Fruit fly (Drosophila melanogaster) whole organism, embryonic: ENCODE measurements around the gene kirre.

Source experiments
- BEAF-32 ChIP-seq: fragments of 200-800 bp; sonication (Bioruptor generic); optimal IDR thresholded peaks from 3 replicates; lab custom pipeline; 2017; ENCODE audit warnings: missing biosample characterization, missing genetic modification characterization, mild to moderate bottlenecking, moderate library complexity, missing genetic modification reagents
- BtbVII ChIP-seq: fragments of 200-800 bp; sonication (Bioruptor generic); optimal IDR thresholded peaks from 3 replicates; lab custom pipeline; 2017; ENCODE audit warnings: missing biosample characterization, mild to moderate bottlenecking, missing genetic modification characterization
- CG10274 ChIP-seq: fragments of 200-800 bp; sonication (Bioruptor generic); optimal IDR thresholded peaks from 3 replicates; lab custom pipeline; 2017; ENCODE audit warnings: missing biosample characterization, mild to moderate bottlenecking, missing genetic modification characterization
- CG11085 ChIP-seq: fragments of 200-800 bp; sonication (Bioruptor generic); IDR thresholded peaks from 2 replicates; pipeline ENCODE4 v1.3.6; 2022; ENCODE audit warnings: missing biosample characterization, missing genetic modification characterization
- CG12299 ChIP-seq: fragments of 200-800 bp; sonication (Bioruptor generic); optimal IDR thresholded peaks from 2 replicates; lab custom pipeline; 2018; ENCODE audit warnings: missing biosample characterization, mild to moderate bottlenecking, missing genetic modification characterization
- CG12659 ChIP-seq: fragments of 200-800 bp; sonication (Bioruptor generic); optimal IDR thresholded peaks from 3 replicates; lab custom pipeline; 2017; ENCODE audit warnings: mild to moderate bottlenecking, missing biosample characterization, missing genetic modification reagents, missing genetic modification characterization
- CG15011 ChIP-seq: fragments of 200-800 bp; sonication (Bioruptor generic); optimal IDR thresholded peaks from 3 replicates; lab custom pipeline; 2018; ENCODE audit warnings: missing biosample characterization, mild to moderate bottlenecking, missing genetic modification characterization
- CG15269 ChIP-seq: fragments of 200-800 bp; sonication (Bioruptor generic); optimal IDR thresholded peaks from 2 replicates; lab custom pipeline; 2018; ENCODE audit warnings: missing biosample characterization, mild to moderate bottlenecking, missing genetic modification characterization, moderate library complexity
- CG15601 ChIP-seq: fragments of 200-800 bp; sonication (Bioruptor generic); optimal IDR thresholded peaks from 3 replicates; lab custom pipeline; 2019; ENCODE audit warnings: missing biosample characterization, mild to moderate bottlenecking, missing genetic modification characterization, moderate library complexity
- CG17359 ChIP-seq: fragments of 200-800 bp; sonication (Bioruptor generic); optimal IDR thresholded peaks from 3 replicates; lab custom pipeline; 2018; ENCODE audit warnings: missing biosample characterization, mild to moderate bottlenecking, missing genetic modification characterization, moderate library complexity
- CG2120 ChIP-seq: fragments of 200-800 bp; sonication (Bioruptor generic); optimal IDR thresholded peaks from 3 replicates; lab custom pipeline; 2016; ENCODE audit warnings: missing biosample characterization, missing genetic modification characterization
- CG2875 ChIP-seq: fragments of 200-800 bp; sonication (Bioruptor generic); optimal IDR thresholded peaks from 2 replicates; lab custom pipeline; 2017; ENCODE audit warnings: missing biosample characterization, mild to moderate bottlenecking, missing genetic modification characterization, missing genetic modification reagents
- CG3163 ChIP-seq: fragments of 200-800 bp; sonication (Bioruptor generic); optimal IDR thresholded peaks from 3 replicates; lab custom pipeline; 2016; ENCODE audit warnings: missing biosample characterization, missing genetic modification characterization
- CG33557 ChIP-seq: fragments of 200-800 bp; sonication (Bioruptor generic); optimal IDR thresholded peaks from 2 replicates; lab custom pipeline; 2019; ENCODE audit warnings: missing biosample characterization, mild to moderate bottlenecking, missing genetic modification characterization, moderate library complexity
- CG6813 ChIP-seq: fragments of 200-800 bp; sonication (Bioruptor generic); optimal IDR thresholded peaks from 2 replicates; lab custom pipeline; 2017; ENCODE audit warnings: missing biosample characterization, missing genetic modification characterization, mild to moderate bottlenecking, moderate library complexity, missing genetic modification reagents
- CG6854 ChIP-seq: fragments of 200-800 bp; sonication (Bioruptor generic); optimal IDR thresholded peaks from 3 replicates; lab custom pipeline; 2017; ENCODE audit warnings: missing biosample characterization, mild to moderate bottlenecking, missing genetic modification characterization
- D ChIP-seq, 2 experiments: fragments of 200-800 bp in 1 of 2; fragments of >200 bp in 1 of 2; sonication (Bioruptor generic) in 1 of 2; optimal IDR thresholded peaks; 2 replicates in 1 of 2; 3 replicates in 1 of 2; lab custom pipeline; 2017; ENCODE audit warnings: mild to moderate bottlenecking in 1 of 2, missing biosample characterization in 1 of 2, missing genetic modification characterization in 1 of 2, missing genetic modification reagents in 1 of 2
- Ets97D ChIP-seq: fragments of 200-800 bp; sonication (Bioruptor generic); optimal IDR thresholded peaks from 3 replicates; lab custom pipeline; 2016; ENCODE audit warnings: missing biosample characterization, missing genetic modification characterization
- Fer2 ChIP-seq: fragments of 200-800 bp; sonication (Bioruptor generic); optimal IDR thresholded peaks from 2 replicates; lab custom pipeline; 2018; ENCODE audit warnings: missing biosample characterization, mild to moderate bottlenecking, missing genetic modification characterization, moderate library complexity
- Fer3 ChIP-seq: fragments of 200-800 bp; sonication (Bioruptor generic); optimal IDR thresholded peaks from 2 replicates; lab custom pipeline; 2018; ENCODE audit warnings: missing biosample characterization, mild to moderate bottlenecking, missing genetic modification characterization, moderate library complexity
- Gsc ChIP-seq: fragments of 200-800 bp; sonication (Bioruptor generic); IDR thresholded peaks from 2 replicates; pipeline ENCODE4 v1.3.6; 2022; ENCODE audit warnings: missing biosample characterization, missing genetic modification characterization
- HHEX ChIP-seq: fragments of 200-800 bp; sonication (Bioruptor generic); optimal IDR thresholded peaks from 3 replicates; lab custom pipeline; 2017; ENCODE audit warnings: missing biosample characterization, mild to moderate bottlenecking, missing genetic modification characterization, missing genetic modification reagents
- Hr78 ChIP-seq, 2 experiments: fragments of 200-800 bp in 1 of 2; fragments of >200 bp in 1 of 2; sonication (Bioruptor generic) in 1 of 2; optimal IDR thresholded peaks; 2 replicates each; lab custom pipeline; 2017 to 2019; ENCODE audit warnings: missing biosample characterization in 2 of 2, missing genetic modification characterization in 2 of 2, mild to moderate bottlenecking in 1 of 2, moderate library complexity in 1 of 2
- MBD-R2 ChIP-seq: fragments of 200-800 bp; sonication (Bioruptor generic); IDR thresholded peaks from 2 replicates; pipeline ENCODE4 v1.3.6; 2022; ENCODE audit warnings: missing biosample characterization, missing genetic modification characterization
- NFAT ChIP-seq: fragments of 200-800 bp; sonication (Bioruptor generic); IDR thresholded peaks from 2 replicates; pipeline ENCODE4 v1.3.6; 2022; ENCODE audit warnings: missing biosample characterization, missing genetic modification characterization
- NfI ChIP-seq: fragments of 200-800 bp; sonication (Bioruptor generic); optimal IDR thresholded peaks from 3 replicates; lab custom pipeline; 2018; ENCODE audit warnings: missing biosample characterization, mild to moderate bottlenecking, missing genetic modification characterization, moderate library complexity
- Opbp ChIP-seq: fragments of 200-800 bp; sonication (Bioruptor generic); IDR thresholded peaks from 3 replicates; pipeline ENCODE4 v1.3.6; 2022; ENCODE audit warnings: missing biosample characterization, missing genetic modification characterization; ENCODE audit not compliant: partially characterized antibody
- Optix ChIP-seq: fragments of 200-800 bp; sonication (Bioruptor generic); IDR thresholded peaks from 3 replicates; pipeline ENCODE4 v1.3.6; 2022; ENCODE audit warnings: missing biosample characterization, missing genetic modification characterization
- Rx ChIP-seq: fragments of 200-800 bp; sonication (Bioruptor generic); IDR thresholded peaks from 2 replicates; pipeline ENCODE4 v1.3.6; 2022; ENCODE audit warnings: missing biosample characterization, missing genetic modification characterization
- Vsx1 ChIP-seq: fragments of 200-800 bp; sonication (Bioruptor generic); optimal IDR thresholded peaks from 2 replicates; lab custom pipeline; 2017; ENCODE audit warnings: missing biosample characterization, mild to moderate bottlenecking, missing genetic modification characterization, missing genetic modification reagents
- bbx ChIP-seq: fragments of 200-800 bp; sonication (Bioruptor generic); IDR thresholded peaks from 2 replicates; pipeline ENCODE4 v1.3.6; 2022; ENCODE audit warnings: missing biosample characterization, missing genetic modification characterization; ENCODE audit not compliant: partially characterized antibody
- caup ChIP-seq: fragments of 200-800 bp; sonication (Bioruptor generic); optimal IDR thresholded peaks from 3 replicates; lab custom pipeline; 2017; ENCODE audit warnings: missing biosample characterization, mild to moderate bottlenecking, missing genetic modification characterization, moderate library complexity; ENCODE audit not compliant: severe bottlenecking
- cg ChIP-seq: fragments of 200-800 bp; sonication (Bioruptor generic); optimal IDR thresholded peaks from 3 replicates; lab custom pipeline; 2019; ENCODE audit warnings: missing biosample characterization, mild to moderate bottlenecking, missing genetic modification characterization, moderate library complexity
- chif ChIP-seq, 2 experiments: fragments of 200-800 bp; sonication (Bioruptor generic); optimal IDR thresholded peaks; 3 replicates each; lab custom pipeline; 2016; ENCODE audit warnings: missing biosample characterization in 2 of 2, missing genetic modification characterization in 2 of 2
- corto ChIP-seq: fragments of 200-800 bp; sonication (Bioruptor generic); optimal IDR thresholded peaks from 2 replicates; lab custom pipeline; 2016; ENCODE audit warnings: missing biosample characterization, mild to moderate bottlenecking, missing genetic modification characterization, moderate library complexity
- crp ChIP-seq, 2 experiments: fragments of 200-800 bp; sonication (Bioruptor generic); optimal IDR thresholded peaks; 2 replicates in 1 of 2; 3 replicates in 1 of 2; lab custom pipeline; 2017; ENCODE audit warnings: missing biosample characterization in 2 of 2, missing genetic modification characterization in 2 of 2, mild to moderate bottlenecking in 1 of 2, moderate library complexity in 1 of 2
- ems ChIP-seq: fragments of 200-800 bp; sonication (Bioruptor generic); optimal IDR thresholded peaks from 3 replicates; lab custom pipeline; 2016; ENCODE audit warnings: missing biosample characterization, missing genetic modification characterization
- eve ChIP-seq, 2 experiments: fragments of >200 bp; optimal IDR thresholded peaks; 2 replicates each; lab custom pipeline; 2017; ENCODE audit warnings: missing biosample characterization in 2 of 2, missing genetic modification characterization in 2 of 2
- ewg ChIP-seq: fragments of 200-800 bp; sonication (Bioruptor generic); optimal IDR thresholded peaks from 3 replicates; lab custom pipeline; 2017; ENCODE audit warnings: mild to moderate bottlenecking, missing biosample characterization, missing genetic modification reagents, missing genetic modification characterization
- fru ChIP-seq: fragments of >200 bp; optimal IDR thresholded peaks from 2 replicates; lab custom pipeline; 2017
- ftz-f1 ChIP-seq: fragments of 200-800 bp; sonication (Bioruptor generic); optimal IDR thresholded peaks from 2 replicates; lab custom pipeline; 2016; ENCODE audit warnings: missing biosample characterization, missing genetic modification characterization
- mld ChIP-seq: fragments of 200-800 bp; sonication (Bioruptor generic); IDR thresholded peaks from 3 replicates; pipeline ENCODE4 v1.3.6; 2022; ENCODE audit warnings: missing biosample characterization, missing genetic modification characterization; ENCODE audit not compliant: partially characterized antibody
- nom ChIP-seq: fragments of 200-800 bp; sonication (Bioruptor generic); optimal IDR thresholded peaks from 2 replicates; lab custom pipeline; 2017; ENCODE audit warnings: missing biosample characterization, missing genetic modification characterization, mild to moderate bottlenecking, moderate library complexity, missing genetic modification reagents
- repo ChIP-seq: fragments of 200-800 bp; sonication (Bioruptor generic); optimal IDR thresholded peaks from 2 replicates; lab custom pipeline; 2016; ENCODE audit warnings: missing biosample characterization, missing genetic modification characterization
- sens ChIP-seq: fragments of 200-800 bp; sonication (Bioruptor generic); peaks from one replicate; lab custom pipeline; 2016; ENCODE audit warnings: missing biosample characterization, missing genetic modification characterization
- tgo ChIP-seq: fragments of 200-800 bp; sonication (Bioruptor generic); IDR thresholded peaks from 3 replicates; pipeline ENCODE4 v1.3.6; 2022; ENCODE audit warnings: missing biosample characterization, missing genetic modification characterization
- wor ChIP-seq: fragments of 200-800 bp; sonication (Bioruptor generic); IDR thresholded peaks from 2 replicates; pipeline ENCODE4 v1.3.6; 2022; ENCODE audit warnings: missing biosample characterization, missing genetic modification characterization
- zfh2 ChIP-seq: fragments of 200-800 bp; sonication (Bioruptor generic); optimal IDR thresholded peaks from 2 replicates; lab custom pipeline; 2016; ENCODE audit warnings: missing biosample characterization, missing genetic modification characterization

kirre gene

dm6 chrX:2947545-2948072 lies 207.4 kb downstream of the kirre start, which contains the start of gene CG3603 (continued):
- TF ChIP-seq CG15601 (tag; lab: Kevin White, UChicago), result peak; percentile 16
- peak; percentile 64 for TF ChIP-seq NfI (GFP tag; lab: Kevin White, UChicago)
- TF ChIP-seq Gsc (GFP tag; lab: Robert Waterston, UW), result no peak
- no peak for TF ChIP-seq ewg (GFP tag; lab: Kevin White, UChicago)
- no peak for TF ChIP-seq chif (GFP tag; optimal IDR thresholded peaks at IDR 0.05; lab: Kevin White, UChicago)
- peak in 1 of 2 experiments; percentile 80 for TF ChIP-seq crp (GFP tag; optimal IDR thresholded peaks at IDR 0.05; lab: Kevin White, UChicago)
- TF ChIP-seq Fer3 (tag; lab: Kevin White, UChicago), result peak; percentile 1
- no peak for TF ChIP-seq Optix (GFP tag; lab: Robert Waterston, UW)
- TF ChIP-seq cg (GFP tag; lab: Kevin White, UChicago), result peak; percentile 31
- TF ChIP-seq HHEX (GFP tag; lab: Kevin White, UChicago), result peak; percentile 56
- TF ChIP-seq CG6813, result peak; percentile 37
- no peak for TF ChIP-seq corto (GFP tag; lab: Kevin White, UChicago)
- peak; percentile 25 for TF ChIP-seq CG15269 (tag; lab: Kevin White, UChicago)
- TF ChIP-seq repo (GFP tag; lab: Kevin White, UChicago), result no peak
- peak; percentile 97 for TF ChIP-seq nom (GFP tag; lab: Kevin White, UChicago)
- no peak for TF ChIP-seq fru (lab: Kevin White, UChicago)
- TF ChIP-seq CG3163 (GFP tag; lab: Kevin White, UChicago), result no peak
- TF ChIP-seq MBD-R2, result 0 out of 2 replicates have a peak, but pooled peaks have one; percentile 6
- no peak for TF ChIP-seq D (optimal IDR thresholded peaks at IDR 0.05; lab: Kevin White, UChicago)
- no peak for TF ChIP-seq D (GFP tag; optimal IDR thresholded peaks at IDR 0.05; lab: Kevin White, UChicago)
- no peak for TF ChIP-seq Opbp (GFP tag; lab: Robert Waterston, UW)
- peak; percentile 58 for TF ChIP-seq Ets97D (GFP tag; lab: Kevin White, UChicago)
- no peak for TF ChIP-seq zfh2
- TF ChIP-seq CG12659 (GFP tag; lab: Kevin White, UChicago), result peak; percentile 7
- peak; percentile 3 for TF ChIP-seq CG10274 (GFP tag; lab: Kevin White, UChicago)
- TF ChIP-seq CG15011 (GFP tag; lab: Kevin White, UChicago), result peak; percentile 4
- TF ChIP-seq CG2120 (GFP tag; lab: Kevin White, UChicago), result no peak
- TF ChIP-seq Fer2 (tag; lab: Kevin White, UChicago), result no peak
- no peak for TF ChIP-seq Hr78 (GFP tag; optimal IDR thresholded peaks at IDR 0.05; lab: Kevin White, UChicago)
- no peak for TF ChIP-seq eve (GFP tag; optimal IDR thresholded peaks at IDR 0.05; lab: Kevin White, UChicago)
- TF ChIP-seq BEAF-32 (GFP tag; lab: Kevin White, UChicago), result peak; percentile 37
- peak; percentile 38 for TF ChIP-seq BtbVII (GFP tag; lab: Kevin White, UChicago)
- TF ChIP-seq tgo, result no peak
- no peak for TF ChIP-seq ems (GFP tag; lab: Kevin White, UChicago)
- TF ChIP-seq CG11085 (GFP tag; lab: Robert Waterston, UW), result no peak
- no peak for TF ChIP-seq CG2875 (GFP tag; lab: Kevin White, UChicago)
- TF ChIP-seq Rx (GFP tag; lab: Robert Waterston, UW), result no peak
- no peak for TF ChIP-seq caup (GFP tag; lab: Kevin White, UChicago)
- peak; percentile 10 for TF ChIP-seq CG6854
- no peak for TF ChIP-seq ftz-f1 (GFP tag; lab: Kevin White, UChicago)
- no peak for TF ChIP-seq wor
- no peak for TF ChIP-seq CG33557 (GFP tag; lab: Kevin White, UChicago)
- peak; percentile 61 for TF ChIP-seq sens (GFP tag; lab: Kevin White, UChicago)
- no peak for TF ChIP-seq NFAT (GFP tag; lab: Robert Waterston, UW)
- peak; percentile 11 for TF ChIP-seq CG12299
- TF ChIP-seq CG17359 (tag; lab: Kevin White, UChicago), result peak; percentile 76
- TF ChIP-seq Vsx1 (GFP tag; lab: Kevin White, UChicago), result peak; percentile 33
- TF ChIP-seq mld, result no peak
- TF ChIP-seq bbx (GFP tag; lab: Robert Waterston, UW), result peak; percentile 42; the same call in 1 of the 2 replicates
